Worm (Caenorhabditis elegans): ENCODE measurements around the gene Y39A1A.21.

ce11 chrIII:10755480-10756066 lies 48.8 kb upstream of the Y39A1A.21 start, which contains the start of gene hpl-2:
- no peak for TF ChIP-seq nhr-237 (tag; optimal IDR thresholded peaks at IDR 0.05)
- TF ChIP-seq ztf-11 (tag; optimal IDR thresholded peaks at IDR 0.05): no peak
- no peak for TF ChIP-seq pha-4 (tag; optimal IDR thresholded peaks at IDR 0.05)
- TF ChIP-seq unc-62 (GFP tag; optimal IDR thresholded peaks at IDR 0.05): no peak
- TF ChIP-seq mls-2 (tag; optimal IDR thresholded peaks at IDR 0.05): no peak
- TF ChIP-seq ceh-39 (tag; optimal IDR thresholded peaks at IDR 0.05): no peak
- no peak for TF ChIP-seq nhr-28 (tag; optimal IDR thresholded peaks at IDR 0.05)
- TF ChIP-seq lin-13 (tag; optimal IDR thresholded peaks at IDR 0.05): no peak

Measured in whole organism, mixed stage, embryonic.